Worm (Caenorhabditis elegans) whole organism, L1 larva: ENCODE measurements around the gene chch-3.

Experiments
- alr-1 ChIP-seq: fragments of 200-800 bp; sonication (Bioruptor generic); optimal IDR thresholded peaks from 2 replicates; lab custom pipeline; 2018; ENCODE audit warnings: borderline replicate concordance, mild to moderate bottlenecking, missing genetic modification characterization, missing compliant biosample characterization
- aly-2 ChIP-seq: fragments of 150-350 bp; optimal IDR thresholded peaks from 2 replicates; lab custom pipeline; 2014; ENCODE audit warnings: missing biosample characterization, missing genetic modification characterization
- ceh-82 ChIP-seq, 3 experiments: fragments of 150-350 bp in 1 of 3; sonication (generic microtip) in 2 of 3; optimal IDR thresholded peaks; 2 replicates each; lab custom pipeline; 2014 to 2017; ENCODE audit warnings: missing biosample characterization in 3 of 3, missing genetic modification characterization in 3 of 3
- ces-1 ChIP-seq: fragments of 150-350 bp; optimal IDR thresholded peaks from 2 replicates; lab custom pipeline; 2014; ENCODE audit warnings: missing biosample characterization, missing genetic modification reagents, missing genetic modification characterization
- fkh-10 ChIP-seq: sonication (generic microtip); optimal IDR thresholded peaks from 2 replicates; lab custom pipeline; 2017; ENCODE audit warnings: missing biosample characterization, missing genetic modification reagents, missing genetic modification characterization
- lin-15B ChIP-seq: fragments of 150-350 bp; sonication (generic microtip); optimal IDR thresholded peaks from 3 replicates; lab custom pipeline; 2014; ENCODE audit warnings: missing biosample characterization, missing genetic modification characterization
- nhr-237 ChIP-seq: fragments of 150-350 bp; optimal IDR thresholded peaks from 2 replicates; lab custom pipeline; 2014; ENCODE audit warnings: missing biosample characterization, missing genetic modification characterization
- nhr-76 ChIP-seq: sonication (generic microtip); optimal IDR thresholded peaks from 2 replicates; lab custom pipeline; 2017; ENCODE audit warnings: missing biosample characterization, missing genetic modification characterization
- tbx-2 ChIP-seq: sonication (generic microtip); optimal IDR thresholded peaks from 2 replicates; lab custom pipeline; 2016; ENCODE audit warnings: missing genetic modification characterization, missing compliant biosample characterization
- ztf-4 ChIP-seq: fragments of 150-350 bp; optimal IDR thresholded peaks from 2 replicates; lab custom pipeline; 2014; ENCODE audit warnings: missing biosample characterization, missing genetic modification characterization

- TF ChIP-seq ceh-82 (tag; optimal IDR thresholded peaks at IDR 0.05; lab: Kevin White, UChicago) (no peak), tbx-2 (tag; lab: Kevin White, UChicago) (no peak), nhr-237 (tag; lab: Kevin White, UChicago) (no peak), fkh-10 (GFP tag; lab: Kevin White, UChicago) (peak; percentile 33), alr-1 (tag; lab: Kevin White, UChicago) (no peak), aly-2 (no peak), lin-15B (tag; lab: Kevin White, UChicago) (no peak), ces-1 (GFP tag; lab: Kevin White, UChicago) (no peak), ztf-4 (tag; lab: Kevin White, UChicago) (no peak), nhr-76 (tag; lab: Kevin White, UChicago) (no peak)
Observed at ce11 chrII:9431119-9431518, 14.3 kb downstream of the chch-3 start.
